Fruit fly (Drosophila melanogaster) S2 (cell line): ENCODE results near the gene CG15423.

Experiments
- CG8478 ChIP-seq: fragments of >200 bp; optimal IDR thresholded peaks from 2 replicates; lab custom pipeline; 2018
- CTCF ChIP-seq, 2 experiments: fragments of >200 bp; optimal IDR thresholded peaks; 2 replicates each; lab custom pipeline; 2018

CG15423 gene

DNA sequence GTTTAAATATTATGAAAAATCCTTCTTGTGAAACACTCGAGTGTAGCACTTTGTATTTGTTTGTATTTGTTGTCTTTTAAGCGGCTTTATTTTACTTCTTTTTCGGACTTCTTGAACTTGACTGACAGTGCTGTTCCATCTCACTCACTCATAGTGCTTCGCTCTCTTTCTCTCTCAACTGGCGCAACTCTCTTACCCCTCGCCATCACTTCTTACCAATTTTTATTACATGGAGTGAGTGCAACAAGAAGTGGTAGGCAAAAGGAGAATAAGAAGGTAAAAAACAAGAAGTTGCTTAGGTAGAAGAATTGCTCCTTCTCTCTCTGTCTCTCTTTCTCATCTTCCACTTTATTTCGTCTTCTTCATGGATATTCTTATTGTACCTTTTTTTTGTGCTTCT lies 22.9 kb downstream of the CG15423 start:
- TF ChIP-seq CTCF (optimal IDR thresholded peaks at IDR 0.05; lab: Kevin White, UChicago): no peak
- no peak for TF ChIP-seq CG8478 (lab: Kevin White, UChicago)

DNA sequence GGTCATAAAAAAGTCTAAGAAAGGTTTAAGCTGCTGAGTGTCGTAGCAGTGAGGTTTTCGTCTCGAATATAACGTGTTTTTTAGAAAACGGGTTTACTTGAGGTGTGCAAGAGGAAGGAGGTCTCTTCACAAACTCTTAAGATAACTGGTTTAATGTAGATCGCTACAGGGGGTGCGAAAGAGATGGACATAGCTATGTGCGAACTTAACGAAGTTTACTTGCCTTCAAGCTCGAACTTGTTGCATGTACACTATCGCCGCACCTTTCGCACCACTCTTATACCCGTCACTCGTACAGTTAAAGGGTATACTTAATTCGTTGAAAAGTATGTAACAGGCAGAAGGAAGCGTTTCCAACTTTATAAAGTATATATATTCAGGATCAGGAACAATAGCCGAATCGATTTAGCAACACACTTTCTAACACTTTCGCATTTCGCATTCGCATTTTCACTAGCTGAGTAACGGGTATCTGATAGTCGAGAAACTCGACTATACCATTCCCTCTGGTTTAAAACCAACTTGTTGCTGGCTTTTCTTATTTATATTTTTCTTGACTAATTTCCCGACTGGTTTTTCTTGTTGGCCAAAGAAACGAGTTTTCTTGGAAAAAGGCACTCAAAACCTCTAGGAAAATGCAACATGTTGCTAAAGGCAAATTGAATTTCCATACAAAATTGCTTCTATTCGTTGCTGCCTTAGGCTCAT lies 24.5 kb downstream of the CG15423 start:
- no peak for TF ChIP-seq CG8478 (lab: Kevin White, UChicago)
- peak in 1 of 2 experiments; percentile 26 for TF ChIP-seq CTCF (optimal IDR thresholded peaks at IDR 0.05; lab: Kevin White, UChicago)

DNA sequence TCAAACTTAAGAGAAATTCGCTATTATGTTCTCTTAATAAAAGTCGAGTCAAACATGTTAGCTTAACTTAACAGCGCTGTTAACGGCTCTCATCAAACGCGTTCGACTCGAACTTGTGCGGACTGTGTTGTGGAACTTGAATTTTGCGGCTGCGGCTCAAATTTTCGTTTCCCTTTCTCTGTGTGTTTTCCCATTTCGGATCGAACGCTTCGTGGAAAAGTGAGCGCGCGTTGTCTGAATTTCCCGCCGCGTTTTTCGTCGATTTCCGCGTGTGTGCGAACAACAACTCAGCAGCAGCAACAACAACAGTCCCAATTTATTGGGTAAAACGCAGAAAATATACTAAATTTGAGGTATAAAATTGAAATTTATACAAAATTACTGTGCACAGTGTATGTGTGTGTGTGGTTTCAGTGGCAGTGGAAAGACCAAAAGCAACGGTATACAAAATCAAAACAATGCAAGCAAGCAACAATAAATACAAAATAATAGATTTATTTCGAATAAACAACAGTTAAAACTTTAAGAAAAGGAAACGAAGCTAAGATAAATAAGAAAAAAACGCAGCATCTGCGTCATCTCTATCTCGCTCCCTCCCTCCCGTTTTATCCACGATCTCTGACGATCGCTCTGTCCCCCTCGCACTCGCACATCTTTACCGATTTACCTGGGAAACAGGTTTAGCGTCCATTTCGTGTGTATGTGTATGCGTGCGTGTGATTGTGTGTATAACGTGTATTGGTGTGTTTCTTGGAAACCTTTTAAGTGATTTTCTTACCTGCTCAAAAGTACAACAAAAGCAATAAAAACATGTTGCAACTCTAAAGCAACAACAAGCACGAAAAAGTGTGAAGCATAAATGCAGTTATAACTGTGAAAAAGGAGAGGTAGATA lies 25.6 kb downstream of the CG15423 start, which contains the start of gene ed:
TSS of gene ed (plus strand) at position 175 of the 894 bp plus-strand sequence.
- no peak for TF ChIP-seq CG8478 (lab: Kevin White, UChicago)
- no peak for TF ChIP-seq CTCF (optimal IDR thresholded peaks at IDR 0.05; lab: Kevin White, UChicago)

DNA sequence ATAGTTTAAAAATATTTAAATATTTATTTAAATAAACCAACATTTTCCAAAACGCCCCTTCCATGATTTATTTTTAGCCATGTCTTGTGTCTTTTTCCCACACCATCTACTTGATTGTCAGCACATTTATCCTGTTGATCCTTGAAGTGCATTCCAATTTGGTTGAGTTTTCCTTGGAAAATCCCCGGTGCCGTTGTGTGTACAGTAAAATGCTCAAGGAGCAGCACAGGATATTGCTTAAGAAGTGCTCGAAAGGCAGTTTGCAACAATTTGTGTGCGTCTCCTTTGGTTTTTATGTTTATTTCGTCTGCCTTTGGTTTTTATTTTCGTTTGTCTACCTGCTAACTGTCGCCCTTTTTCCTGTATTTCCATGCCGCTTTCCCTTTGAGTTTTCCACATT lies 28.5 kb downstream of the CG15423 start:
- TF ChIP-seq CTCF (optimal IDR thresholded peaks at IDR 0.05; lab: Kevin White, UChicago): no peak
- TF ChIP-seq CG8478 (lab: Kevin White, UChicago): no peak

DNA sequence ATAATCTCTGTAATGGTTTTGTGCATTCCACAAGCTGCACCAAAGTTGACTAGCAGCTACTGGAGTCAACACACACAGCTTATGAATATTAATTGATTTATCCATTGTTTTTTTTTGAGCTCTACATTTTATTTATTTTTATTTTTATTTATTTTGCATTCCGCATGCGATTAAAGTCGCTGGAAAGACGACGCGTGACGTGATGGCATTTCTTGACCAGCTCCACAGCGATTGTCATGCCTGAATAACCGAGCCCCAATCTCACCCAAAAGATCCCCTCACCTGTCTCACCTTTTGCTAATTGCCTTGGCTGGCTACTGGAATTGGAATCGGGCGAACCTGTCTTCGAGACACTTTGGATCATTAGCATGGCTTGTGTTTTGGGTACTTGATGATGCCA lies 30.5 kb downstream of the CG15423 start:
- TF ChIP-seq CG8478 (lab: Kevin White, UChicago) (no peak), CTCF (optimal IDR thresholded peaks at IDR 0.05; lab: Kevin White, UChicago) (no peak)

DNA sequence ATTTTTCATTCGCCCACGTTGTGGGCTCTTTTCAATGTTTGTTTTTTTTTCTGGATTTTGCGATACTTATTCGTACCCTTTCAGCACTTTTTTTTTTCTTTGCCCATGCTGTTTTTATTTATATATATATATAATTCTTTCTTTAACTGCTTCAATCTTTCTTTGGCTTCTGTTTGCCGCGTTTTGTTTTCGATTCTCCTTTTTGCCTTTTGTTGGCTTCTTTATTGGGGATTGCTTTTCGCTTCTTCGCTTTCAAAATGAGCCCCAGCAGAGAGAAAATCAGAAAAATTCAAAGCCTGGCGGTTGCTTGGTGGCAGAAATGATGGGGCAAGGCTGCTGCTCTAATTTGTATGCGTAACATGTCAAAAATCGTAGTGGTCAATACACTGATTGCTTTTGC lies 31.2 kb downstream of the CG15423 start:
- TF ChIP-seq CTCF (optimal IDR thresholded peaks at IDR 0.05; lab: Kevin White, UChicago) (no peak), CG8478 (lab: Kevin White, UChicago) (no peak)

DNA sequence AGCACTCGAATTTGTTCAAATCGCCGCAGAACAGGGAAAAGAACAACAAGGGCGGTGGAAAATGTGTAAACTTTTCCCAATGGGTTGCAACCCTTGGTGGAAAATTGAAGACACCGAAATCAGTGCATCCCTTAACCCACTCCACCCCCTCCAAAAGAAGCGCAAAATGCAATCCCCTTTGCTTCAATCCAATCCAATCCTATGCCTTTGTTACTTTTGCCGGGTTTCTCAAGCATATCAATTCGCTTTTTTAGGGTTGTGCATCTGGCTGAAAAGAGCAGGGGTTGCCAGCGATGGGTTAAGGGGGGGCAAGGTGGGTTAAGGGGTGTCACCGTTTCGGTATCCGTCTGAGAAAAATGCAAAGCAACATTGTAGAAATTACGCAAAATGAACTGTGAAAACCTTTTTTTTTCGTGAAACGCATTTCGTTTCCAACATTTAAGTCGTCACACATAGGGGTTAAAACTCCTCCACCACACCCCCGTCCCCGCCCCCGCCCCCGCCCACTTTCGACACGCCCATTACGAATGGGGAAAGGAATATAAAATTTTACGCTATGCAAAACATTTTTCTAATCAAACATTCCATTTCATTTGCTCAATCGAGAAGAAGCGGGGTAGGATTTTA lies 32.3 kb downstream of the CG15423 start:
- TF ChIP-seq CTCF (optimal IDR thresholded peaks at IDR 0.05; lab: Kevin White, UChicago) (no peak), CG8478 (lab: Kevin White, UChicago) (no peak)

DNA sequence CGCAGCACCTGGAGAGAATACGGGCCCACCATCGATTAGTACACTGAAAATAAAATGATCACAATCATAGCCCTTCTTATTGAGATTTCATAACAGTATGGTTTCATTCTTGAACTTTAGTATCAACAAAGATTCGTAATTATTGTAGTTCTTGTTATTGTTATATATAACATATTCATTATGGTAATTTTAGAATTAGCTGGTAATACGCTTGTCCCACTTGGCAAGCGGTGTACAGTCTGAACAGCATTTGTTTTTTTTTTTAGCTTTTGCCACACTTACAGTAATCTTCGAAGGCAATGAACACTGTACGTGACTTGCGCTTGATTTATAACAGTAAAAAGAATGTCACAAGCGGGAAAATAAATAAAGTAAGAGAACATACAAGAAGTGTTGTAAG lies 37.2 kb downstream of the CG15423 start:
- TF ChIP-seq CTCF (optimal IDR thresholded peaks at IDR 0.05; lab: Kevin White, UChicago) (no peak), CG8478 (lab: Kevin White, UChicago) (no peak)

DNA sequence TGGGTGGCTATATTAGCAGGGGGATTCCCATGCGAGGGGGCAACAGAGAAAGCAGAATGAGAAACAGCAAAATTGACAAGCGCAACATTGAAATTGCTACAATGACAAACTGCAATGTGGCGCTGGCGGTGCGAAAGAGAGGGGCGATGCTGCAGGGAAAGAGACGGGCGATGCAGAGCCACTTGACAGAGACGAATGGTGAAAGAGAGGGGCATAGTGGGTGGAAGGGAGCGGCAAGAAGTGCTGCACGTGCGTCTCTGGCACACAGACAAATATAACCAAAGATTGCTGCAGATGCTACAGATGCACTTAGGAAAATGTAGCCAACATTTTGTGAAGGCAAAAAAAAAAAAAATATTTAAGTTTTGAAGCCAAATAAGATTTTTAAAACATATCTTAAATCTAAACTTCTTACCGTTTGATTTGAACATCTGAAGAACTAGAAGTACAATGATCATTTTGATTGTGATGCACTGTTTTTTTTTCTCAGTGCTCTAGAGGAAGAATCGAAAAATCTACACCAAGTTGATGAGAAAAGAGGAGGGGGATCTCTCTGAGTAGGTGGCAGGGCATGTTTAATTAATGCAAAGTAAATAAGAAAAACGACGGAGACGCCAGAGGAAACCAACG lies 39.5 kb downstream of the CG15423 start:
- TF ChIP-seq CTCF (optimal IDR thresholded peaks at IDR 0.05; lab: Kevin White, UChicago) (no peak), CG8478 (lab: Kevin White, UChicago) (no peak)

DNA sequence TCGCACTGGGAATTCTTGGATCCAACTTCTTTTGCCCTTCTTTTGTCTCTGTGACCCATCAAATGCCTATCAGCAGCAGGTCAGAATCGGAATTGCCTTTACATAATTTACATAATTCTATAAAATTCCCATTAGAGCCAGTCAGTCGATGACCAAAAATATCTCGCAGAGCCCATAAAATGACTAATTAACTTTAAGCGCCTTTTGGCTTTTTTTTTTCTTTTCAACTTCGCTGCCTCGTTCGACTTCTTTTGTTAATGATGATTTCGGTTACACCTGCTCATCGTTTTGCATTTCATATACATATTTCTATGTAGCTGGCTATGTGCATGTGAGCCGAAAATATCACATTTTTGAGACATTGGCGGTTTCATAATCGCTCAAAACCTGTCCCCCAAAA lies 45.9 kb downstream of the CG15423 start:
- no peak for TF ChIP-seq CG8478 (lab: Kevin White, UChicago)
- no peak for TF ChIP-seq CTCF (optimal IDR thresholded peaks at IDR 0.05; lab: Kevin White, UChicago)

DNA sequence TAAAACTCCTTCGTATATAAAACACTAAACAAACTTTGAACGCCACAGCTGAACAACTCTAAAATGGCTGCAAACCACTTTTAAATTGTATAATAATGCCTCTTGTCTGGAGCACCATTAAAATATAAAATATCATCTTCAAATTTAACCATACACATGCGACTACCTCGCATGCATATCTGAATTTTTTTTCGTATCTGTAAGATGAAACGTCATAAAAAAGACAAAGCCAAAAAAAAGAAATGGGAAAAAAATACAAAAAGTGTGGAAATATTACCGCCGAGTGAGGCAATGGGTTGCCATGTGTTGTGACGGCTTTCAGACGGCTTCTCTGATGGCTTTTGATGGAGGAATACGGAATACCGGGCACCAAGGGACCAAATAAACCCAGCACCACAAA lies 46.5 kb downstream of the CG15423 start:
- TF ChIP-seq CG8478 (lab: Kevin White, UChicago): no peak
- TF ChIP-seq CTCF (optimal IDR thresholded peaks at IDR 0.05; lab: Kevin White, UChicago): no peak

DNA sequence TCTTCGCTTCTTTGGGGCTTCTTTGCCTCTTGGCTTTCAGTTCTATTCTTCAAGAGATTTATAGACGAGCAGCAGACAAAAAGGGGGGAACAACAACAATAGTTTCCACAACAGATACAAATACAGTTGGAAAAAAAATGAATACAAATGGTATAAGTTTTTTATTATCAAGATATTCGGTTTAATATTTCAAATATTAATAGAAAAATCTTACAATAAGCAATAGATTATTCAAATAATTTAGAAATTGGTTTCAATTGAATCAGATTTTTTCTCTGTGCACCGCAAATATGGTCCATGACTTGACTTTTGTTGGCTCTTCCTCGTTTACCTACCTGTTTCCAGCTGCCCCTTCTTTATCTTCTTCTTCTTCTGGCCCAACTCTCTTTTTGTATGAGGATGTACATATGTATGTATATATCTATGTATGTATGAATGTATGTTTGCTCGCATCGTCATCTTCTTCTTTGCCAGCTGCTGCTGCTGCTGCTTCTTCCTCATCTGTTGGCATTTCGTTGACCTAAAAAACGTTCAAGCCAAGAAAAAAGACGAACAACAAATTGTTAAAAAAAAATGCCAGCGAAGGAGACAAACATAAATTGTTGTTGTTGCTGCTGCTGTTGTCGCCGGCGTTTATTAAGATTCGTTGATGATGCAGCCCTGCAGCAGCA lies 47.7 kb downstream of the CG15423 start:
- TF ChIP-seq CTCF (optimal IDR thresholded peaks at IDR 0.05; lab: Kevin White, UChicago): no peak
- no peak for TF ChIP-seq CG8478 (lab: Kevin White, UChicago)

DNA sequence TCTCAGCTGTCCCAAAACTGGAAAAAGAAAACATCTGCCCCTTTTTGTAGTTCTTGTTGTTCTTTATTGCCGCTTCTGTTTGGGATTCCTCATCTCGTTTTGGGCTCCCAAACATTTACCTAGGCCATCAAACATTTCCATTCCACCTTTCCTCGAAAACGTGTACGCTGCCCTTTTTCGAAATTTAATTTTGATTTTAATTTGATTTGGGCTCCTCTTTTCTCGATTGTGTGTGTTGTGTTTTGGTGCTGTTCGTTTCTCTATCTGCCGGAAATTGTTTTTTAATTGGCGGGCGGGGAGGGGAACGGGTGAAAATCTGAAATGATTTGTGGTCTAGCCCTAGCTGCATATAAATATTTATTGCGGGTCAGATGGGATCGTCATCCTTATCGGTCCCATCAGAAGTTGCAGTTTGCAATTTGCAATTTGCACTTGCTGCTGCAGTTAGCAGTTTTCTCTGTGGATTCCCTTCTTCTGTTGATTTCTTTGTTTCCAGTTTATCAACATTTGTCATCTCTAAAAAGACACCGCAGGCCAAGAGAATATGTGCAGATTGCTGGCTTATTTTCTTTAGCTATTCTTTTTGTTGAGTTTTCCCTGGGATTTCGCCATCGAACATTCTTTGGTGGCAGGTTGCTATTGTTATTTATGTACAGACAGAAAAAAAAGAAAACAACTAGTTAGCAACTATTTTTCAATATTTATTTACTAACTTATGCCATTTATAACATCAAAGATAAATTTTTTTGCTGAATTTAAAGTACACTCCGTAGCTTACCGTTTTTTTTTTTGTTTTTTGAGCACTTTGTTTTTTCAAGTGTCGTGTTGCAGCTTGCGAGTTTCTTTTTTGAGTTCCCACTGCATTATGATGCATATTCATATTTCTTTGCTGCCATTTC lies 49.3 kb downstream of the CG15423 start:
- TF ChIP-seq CTCF (optimal IDR thresholded peaks at IDR 0.05; lab: Kevin White, UChicago) (no peak), CG8478 (lab: Kevin White, UChicago) (no peak)
